Worm (Caenorhabditis elegans) whole organism, L2 larva: Measurements from ENCODE around the gene F44E5.2.

ENCODE experiments used
- F13H6.1 ChIP-seq: sonication (generic microtip); optimal IDR thresholded peaks from 2 replicates; lab custom pipeline; 2016; ENCODE audit warnings: missing genetic modification characterization, missing compliant biosample characterization
- blmp-1 ChIP-seq: sonication (generic microtip); optimal IDR thresholded peaks from 2 replicates; lab custom pipeline; 2017; ENCODE audit warnings: missing genetic modification characterization, mild to moderate bottlenecking, missing compliant biosample characterization, antibody characterized with exemption, moderate library complexity; ENCODE audit not compliant: insufficient read depth
- fos-1 ChIP-seq: fragments of 150-350 bp; optimal IDR thresholded peaks from 2 replicates; lab custom pipeline; 2014; ENCODE audit warnings: missing biosample characterization, missing genetic modification characterization
- skn-1 ChIP-seq: sonication (generic microtip); optimal IDR thresholded peaks from 2 replicates; lab custom pipeline; 2017; ENCODE audit warnings: missing biosample characterization, missing genetic modification characterization
- sma-9 ChIP-seq, 2 experiments: fragments of 150-350 bp in 1 of 2; sonication (generic microtip) in 1 of 2; optimal IDR thresholded peaks; 2 replicates each; lab custom pipeline; 2014 to 2016; ENCODE audit warnings: missing genetic modification characterization in 2 of 2, mild to moderate bottlenecking in 1 of 2, missing biosample characterization in 1 of 2, missing compliant biosample characterization in 1 of 2, missing genetic modification reagents in 1 of 2, moderate library complexity in 1 of 2
- snpc-4 ChIP-seq: fragments of 150-350 bp; optimal IDR thresholded peaks from 2 replicates; lab custom pipeline; 2014; ENCODE audit warnings: missing biosample characterization, missing genetic modification characterization
- unc-62 ChIP-seq: fragments of 150-350 bp; optimal IDR thresholded peaks from 2 replicates; lab custom pipeline; 2014; ENCODE audit warnings: missing biosample characterization, missing genetic modification reagents, missing genetic modification characterization

- TF ChIP-seq sma-9 (GFP tag; optimal IDR thresholded peaks at IDR 0.05; lab: Kevin White, UChicago) (no peak), sma-9 (tag; optimal IDR thresholded peaks at IDR 0.05; lab: Kevin White, UChicago) (no peak), snpc-4 (tag; lab: Kevin White, UChicago) (no peak), blmp-1 (no peak), unc-62 (no peak), skn-1 (tag; lab: Kevin White, UChicago) (no peak), fos-1 (tag; lab: Kevin White, UChicago) (no peak), F13H6.1 (tag; lab: Kevin White, UChicago) (no peak)
Measured at ce11 chrII:11721604-11722003, 45.0 kb upstream of the F44E5.2 start.
